Fruit fly (Drosophila melanogaster) whole organism, wandering third instar larva: ENCODE measurements around the gene GCS1.

Experiments
- CG32264 ChIP-seq: fragments of 200-800 bp; sonication (Bioruptor generic); optimal IDR thresholded peaks from 2 replicates; lab custom pipeline; 2016; ENCODE audit warnings: missing biosample characterization, missing genetic modification characterization
- Dfd ChIP-seq: fragments of >200 bp; optimal IDR thresholded peaks from 2 replicates; lab custom pipeline; 2017; ENCODE audit warnings: missing biosample characterization, missing genetic modification characterization
- fru ChIP-seq: fragments of 200-800 bp; sonication (Bioruptor generic); optimal IDR thresholded peaks from 3 replicates; lab custom pipeline; 2016; ENCODE audit warnings: missing biosample characterization, mild to moderate bottlenecking, missing genetic modification characterization
- h ChIP-seq: fragments of 200-800 bp; sonication (Bioruptor generic); optimal IDR thresholded peaks from 3 replicates; lab custom pipeline; 2016; ENCODE audit warnings: missing biosample characterization, mild to moderate bottlenecking, missing genetic modification characterization
- psq ChIP-seq: fragments of 200-800 bp; sonication (Bioruptor generic); optimal IDR thresholded peaks from 3 replicates; lab custom pipeline; 2017; ENCODE audit warnings: missing biosample characterization, mild to moderate bottlenecking, missing genetic modification characterization, moderate library complexity
- tai ChIP-seq: sonication (Bioruptor generic); optimal IDR thresholded peaks from 2 replicates; lab custom pipeline; 2016; ENCODE audit warnings: missing biosample characterization, missing genetic modification characterization

- peak; percentile 8 for TF ChIP-seq psq (GFP tag; lab: Kevin White, UChicago)
- no peak for TF ChIP-seq Dfd
- no peak for TF ChIP-seq fru (GFP tag; lab: Kevin White, UChicago)
- TF ChIP-seq CG32264 (GFP tag; lab: Kevin White, UChicago), result no peak
- no peak for TF ChIP-seq h (GFP tag; lab: Kevin White, UChicago)
- no peak for TF ChIP-seq tai (GFP tag; lab: Kevin White, UChicago)
These were observed 7.9 kb upstream of the GCS1 start, which contains the start of gene dsh for dm6 chrX:11355708-11356174.
